Worm (Caenorhabditis elegans) whole organism, L1 larva: Measurements from ENCODE around the gene ugt-54.

Experiments used
- dpl-1 ChIP-seq, 3 experiments: fragments of 150-350 bp in 2 of 3; sonication (generic microtip) in 1 of 3; optimal IDR thresholded peaks; 2 replicates each; lab custom pipeline; 2014 to 2017; ENCODE audit warnings: missing biosample characterization in 3 of 3, missing genetic modification characterization in 3 of 3, missing genetic modification reagents in 3 of 3
- egl-27 ChIP-seq, 2 experiments: fragments of 150-350 bp in 1 of 2; sonication (generic microtip); optimal IDR thresholded peaks; 3 replicates each; lab custom pipeline; 2017 to 2018; ENCODE audit warnings: missing biosample characterization in 2 of 2, missing genetic modification characterization in 2 of 2, missing genetic modification reagents in 2 of 2
- elt-3 ChIP-seq, 6 experiments: fragments of 150-350 bp in 1 of 6; sonication (generic microtip); optimal IDR thresholded peaks; 2 replicates each; lab custom pipeline; 2017 to 2018; ENCODE audit warnings: missing biosample characterization in 6 of 6, missing genetic modification characterization in 6 of 6, inconsistent platforms in 1 of 6
- irx-1 ChIP-seq: sonication (generic microtip); optimal IDR thresholded peaks from 2 replicates; lab custom pipeline; 2016; ENCODE audit warnings: missing genetic modification characterization, missing compliant biosample characterization
- mdl-1 ChIP-seq, 2 experiments: fragments of 150-350 bp; optimal IDR thresholded peaks; 2 replicates each; lab custom pipeline; 2014 to 2017; ENCODE audit warnings: missing biosample characterization in 2 of 2, missing genetic modification characterization in 2 of 2, inconsistent platforms in 1 of 2
- nhr-28 ChIP-seq: fragments of 150-350 bp; optimal IDR thresholded peaks from 2 replicates; lab custom pipeline; 2014; ENCODE audit warnings: missing biosample characterization, missing genetic modification characterization
- nhr-76 ChIP-seq: sonication (generic microtip); optimal IDR thresholded peaks from 2 replicates; lab custom pipeline; 2017; ENCODE audit warnings: missing biosample characterization, missing genetic modification characterization
- sox-4 ChIP-seq: sonication (generic microtip); optimal IDR thresholded peaks from 2 replicates; lab custom pipeline; 2016; ENCODE audit warnings: missing genetic modification characterization, missing compliant biosample characterization
- ztf-4 ChIP-seq: fragments of 150-350 bp; optimal IDR thresholded peaks from 2 replicates; lab custom pipeline; 2014; ENCODE audit warnings: missing biosample characterization, missing genetic modification characterization

DNA sequence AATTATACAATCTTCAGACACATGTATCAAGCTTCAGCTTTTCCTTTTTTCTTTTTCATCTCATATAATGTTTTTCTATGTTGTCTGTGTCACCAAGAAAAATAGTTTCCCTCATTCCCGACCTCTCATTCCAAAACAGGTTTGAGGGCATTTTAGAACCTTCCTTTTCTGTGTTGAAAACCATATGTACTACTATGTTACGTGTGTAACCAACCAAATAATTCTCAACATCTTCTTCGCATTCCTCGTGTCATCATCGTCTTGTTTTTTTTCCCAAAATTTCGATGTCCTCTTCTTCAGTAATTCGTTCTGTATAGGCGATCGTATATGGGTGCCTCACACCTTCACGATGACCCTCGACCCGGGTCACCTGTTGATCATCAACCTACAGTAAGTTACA, 28.9 kb downstream of the ugt-54 start, which contains the start of gene pept-2:
- TF ChIP-seq ztf-4 (tag; lab: Kevin White, UChicago), result no peak
- TF ChIP-seq sox-4 (tag; lab: Kevin White, UChicago), result no peak
- TF ChIP-seq dpl-1 (GFP tag; optimal IDR thresholded peaks at IDR 0.05; lab: Kevin White, UChicago), result no peak
- no peak for TF ChIP-seq mdl-1 (tag; optimal IDR thresholded peaks at IDR 0.05; lab: Kevin White, UChicago)
- TF ChIP-seq egl-27 (tag; optimal IDR thresholded peaks at IDR 0.05; lab: Kevin White, UChicago), result no peak
- TF ChIP-seq nhr-76 (tag; lab: Kevin White, UChicago), result no peak
- TF ChIP-seq nhr-28, result no peak
- no peak for TF ChIP-seq irx-1
- no peak for TF ChIP-seq elt-3 (tag; optimal IDR thresholded peaks at IDR 0.05; lab: Kevin White, UChicago)
